Worm (Caenorhabditis elegans) whole organism, midembryonic: ENCODE measurements around the gene ztf-18.

ENCODE experiments used
- T22C8.4 ChIP-seq: fragments of 200-800 bp; sonication (Bioruptor generic); IDR thresholded peaks from 2 replicates; pipeline ENCODE4 v1.3.6; 2022; ENCODE audit warnings: missing genetic modification characterization, missing compliant biosample characterization
- cog-1 ChIP-seq: sonication (generic microtip); optimal IDR thresholded peaks from 2 replicates; lab custom pipeline; 2016; ENCODE audit warnings: missing genetic modification characterization, missing compliant biosample characterization
- flt-1 ChIP-seq: fragments of 200-800 bp; sonication (Bioruptor generic); IDR thresholded peaks from 2 replicates; pipeline ENCODE4 v1.3.6; 2022; ENCODE audit warnings: missing genetic modification characterization, missing compliant biosample characterization
- klf-2 ChIP-seq: fragments of 200-800 bp; sonication (Bioruptor generic); conservative IDR thresholded peaks from 2 replicates; pipeline ENCODE4 v1.3.6; 2022; ENCODE audit warnings: missing genetic modification reagents, missing genetic modification characterization, missing compliant biosample characterization
- med-1 ChIP-seq: sonication (generic microtip); optimal IDR thresholded peaks from 2 replicates; lab custom pipeline; 2017; ENCODE audit warnings: missing genetic modification characterization, mild to moderate bottlenecking, missing compliant biosample characterization, antibody characterized with exemption, missing genetic modification reagents; ENCODE audit not compliant: insufficient read depth
- ref-1 ChIP-seq: fragments of 200-800 bp; sonication (Bioruptor generic); conservative IDR thresholded peaks from 2 replicates; pipeline ENCODE4 v1.3.6; 2022; ENCODE audit warnings: missing genetic modification reagents, missing genetic modification characterization, missing compliant biosample characterization
- tab-1 ChIP-seq: fragments of 200-800 bp; sonication (Bioruptor generic); IDR thresholded peaks from 2 replicates; pipeline ENCODE4 v1.3.6; 2022; ENCODE audit warnings: missing genetic modification characterization, missing compliant biosample characterization
- ztf-23 ChIP-seq: fragments of 200-800 bp; sonication (Bioruptor generic); IDR thresholded peaks from 2 replicates; pipeline ENCODE4 v1.3.6; 2022; ENCODE audit warnings: missing genetic modification reagents, missing genetic modification characterization, missing compliant biosample characterization
- ztf-29 ChIP-seq: fragments of 200-800 bp; sonication (Bioruptor generic); IDR thresholded peaks from 2 replicates; pipeline ENCODE4 v1.3.6; 2022; ENCODE audit warnings: missing genetic modification reagents, missing genetic modification characterization, missing compliant biosample characterization

DNA sequence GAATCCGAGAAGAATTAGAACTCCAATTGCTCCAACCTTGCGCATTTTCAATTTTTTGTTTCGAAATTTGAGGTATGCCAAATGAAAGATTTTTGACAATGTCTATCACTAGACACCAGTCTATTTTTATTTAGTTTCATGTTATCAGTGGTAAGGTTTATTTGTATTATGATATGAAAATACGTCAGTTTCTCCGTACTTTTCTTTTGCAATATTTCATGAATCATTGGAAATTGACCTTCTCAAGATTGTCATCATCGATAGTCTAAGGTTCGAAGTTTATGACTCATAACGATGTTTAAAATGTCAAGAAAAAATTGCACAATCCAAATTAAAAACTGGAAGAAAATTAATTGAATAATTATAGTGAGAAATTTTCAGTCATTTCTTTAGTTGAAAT lies 22.1 kb downstream of the ztf-18 start, which contains the start of gene clc-19:
- no peak for TF ChIP-seq flt-1 (GFP tag; lab: Robert Waterston, UW)
- TF ChIP-seq cog-1 (tag; lab: Kevin White, UChicago) = no peak
- no peak for TF ChIP-seq klf-2 (GFP tag; lab: Robert Waterston, UW)
- TF ChIP-seq ztf-29 (GFP tag; lab: Robert Waterston, UW) = no peak
- TF ChIP-seq med-1 (GFP tag; lab: Kevin White, UChicago) = no peak
- no peak for TF ChIP-seq ref-1 (GFP tag; lab: Robert Waterston, UW)
- no peak for TF ChIP-seq T22C8.4 (GFP tag; lab: Robert Waterston, UW)
- no peak for TF ChIP-seq ztf-23 (GFP tag; lab: Robert Waterston, UW)
- TF ChIP-seq tab-1 (GFP tag; lab: Robert Waterston, UW) = no peak
